Fruit fly (Drosophila melanogaster) whole organism, prepupa: Measurements from ENCODE around the gene CG31636.
A peak's percentile ranks its signal among the peaks of the same experiment; 100 is the strongest.

Source experiments
- Blimp-1 ChIP-seq: fragments of 200-800 bp; sonication (Bioruptor generic); optimal IDR thresholded peaks from 3 replicates; lab custom pipeline; 2017; ENCODE audit warnings: missing biosample characterization, missing genetic modification characterization, mild to moderate bottlenecking, moderate library complexity, missing genetic modification reagents
- CG10631 ChIP-seq: fragments of 200-800 bp; sonication (Bioruptor generic); optimal IDR thresholded peaks from 2 replicates; lab custom pipeline; 2016; ENCODE audit warnings: missing biosample characterization, missing genetic modification characterization
- CG10669 ChIP-seq: fragments of 200-800 bp; sonication (Bioruptor generic); optimal IDR thresholded peaks from 3 replicates; lab custom pipeline; 2018; ENCODE audit warnings: missing biosample characterization, mild to moderate bottlenecking, missing genetic modification characterization, moderate library complexity
- CG11762 ChIP-seq: fragments of 200-800 bp; sonication (Bioruptor generic); optimal IDR thresholded peaks from 3 replicates; lab custom pipeline; 2016; ENCODE audit warnings: missing biosample characterization, missing genetic modification characterization; ENCODE audit not compliant: insufficient read depth
- CG11902 ChIP-seq: fragments of 200-800 bp; sonication (Bioruptor generic); optimal IDR thresholded peaks from 3 replicates; lab custom pipeline; 2016; ENCODE audit warnings: missing biosample characterization, missing genetic modification characterization
- CG15336 ChIP-seq: fragments of 200-800 bp; sonication (Bioruptor generic); IDR thresholded peaks from 2 replicates; pipeline ENCODE4 v1.3.6; 2022; ENCODE audit warnings: missing biosample characterization, missing genetic modification characterization
- CG1621 ChIP-seq: fragments of 200-800 bp; sonication (Bioruptor generic); optimal IDR thresholded peaks from 3 replicates; lab custom pipeline; 2018; ENCODE audit warnings: missing biosample characterization, mild to moderate bottlenecking, missing genetic modification characterization
- CG16779 ChIP-seq: fragments of 200-800 bp; sonication (Bioruptor generic); optimal IDR thresholded peaks from 3 replicates; lab custom pipeline; 2017; ENCODE audit warnings: missing biosample characterization, mild to moderate bottlenecking, missing genetic modification characterization
- CG32006 ChIP-seq: fragments of 200-800 bp; sonication (Bioruptor generic); optimal IDR thresholded peaks from 3 replicates; lab custom pipeline; 2017; ENCODE audit warnings: missing biosample characterization, mild to moderate bottlenecking, missing genetic modification characterization
- CG34406 ChIP-seq: fragments of 200-800 bp; sonication (Bioruptor generic); optimal IDR thresholded peaks from 3 replicates; lab custom pipeline; 2016; ENCODE audit warnings: missing biosample characterization, missing genetic modification characterization
- CG3919 ChIP-seq: fragments of 200-800 bp; sonication (Bioruptor generic); optimal IDR thresholded peaks from 3 replicates; lab custom pipeline; 2016; ENCODE audit warnings: missing biosample characterization, missing genetic modification characterization
- CG4318 ChIP-seq: fragments of 200-800 bp; sonication (Bioruptor generic); optimal IDR thresholded peaks from 3 replicates; lab custom pipeline; 2017; ENCODE audit warnings: missing biosample characterization, mild to moderate bottlenecking, missing genetic modification characterization
- CG6163 ChIP-seq: fragments of 200-800 bp; sonication (Bioruptor generic); IDR thresholded peaks from 3 replicates; pipeline ENCODE4 v1.3.6; 2022; ENCODE audit warnings: missing biosample characterization, missing genetic modification characterization
- CG6792 ChIP-seq: fragments of 200-800 bp; sonication (Bioruptor generic); optimal IDR thresholded peaks from 3 replicates; lab custom pipeline; 2016; ENCODE audit warnings: missing biosample characterization, missing genetic modification characterization
- CG6808 ChIP-seq: fragments of 200-800 bp; sonication (Bioruptor generic); optimal IDR thresholded peaks from 3 replicates; lab custom pipeline; 2017; ENCODE audit warnings: missing biosample characterization, missing genetic modification characterization, mild to moderate bottlenecking, moderate library complexity, missing genetic modification reagents
- CG6854 ChIP-seq: fragments of 200-800 bp; sonication (Bioruptor generic); optimal IDR thresholded peaks from 2 replicates; lab custom pipeline; 2017; ENCODE audit warnings: missing biosample characterization, mild to moderate bottlenecking, missing genetic modification characterization
- CG7368 ChIP-seq: fragments of 200-800 bp; sonication (Bioruptor generic); optimal IDR thresholded peaks from 3 replicates; lab custom pipeline; 2016; ENCODE audit warnings: missing biosample characterization, missing genetic modification characterization
- CG8119 ChIP-seq: fragments of 200-800 bp; sonication (Bioruptor generic); IDR thresholded peaks from 3 replicates; pipeline ENCODE4 v1.3.6; 2022; ENCODE audit warnings: missing biosample characterization, missing genetic modification characterization
- CG8319 ChIP-seq: fragments of 200-800 bp; sonication (Bioruptor generic); optimal IDR thresholded peaks from 3 replicates; lab custom pipeline; 2016; ENCODE audit warnings: missing biosample characterization, missing genetic modification characterization
- Eip75B ChIP-seq: fragments of 200-800 bp; sonication (Bioruptor generic); optimal IDR thresholded peaks from 3 replicates; lab custom pipeline; 2016; ENCODE audit warnings: missing biosample characterization, missing genetic modification characterization
- Eip78C ChIP-seq: fragments of 200-800 bp; sonication (Bioruptor generic); peaks from one replicate; lab custom pipeline; 2016; ENCODE audit warnings: missing biosample characterization, missing genetic modification characterization
- Eip93F ChIP-seq: fragments of 200-800 bp; sonication (Bioruptor generic); optimal IDR thresholded peaks from 2 replicates; lab custom pipeline; 2016; ENCODE audit warnings: missing biosample characterization, mild to moderate bottlenecking, missing genetic modification characterization
- Ets21C ChIP-seq: fragments of 200-800 bp; sonication (Bioruptor generic); optimal IDR thresholded peaks from 3 replicates; lab custom pipeline; 2016; ENCODE audit warnings: missing biosample characterization, missing genetic modification characterization
- Gug ChIP-seq: fragments of 200-800 bp; sonication (Bioruptor generic); IDR thresholded peaks from 2 replicates; pipeline ENCODE4 v1.3.6; 2022; ENCODE audit warnings: missing biosample characterization, missing genetic modification characterization
- Hr38 ChIP-seq: sonication (Bioruptor generic); optimal IDR thresholded peaks from 2 replicates; lab custom pipeline; 2016; ENCODE audit warnings: missing biosample characterization, missing genetic modification characterization
- Hr39 ChIP-seq: fragments of 200-800 bp; sonication (Bioruptor generic); optimal IDR thresholded peaks from 2 replicates; lab custom pipeline; 2016; ENCODE audit warnings: missing biosample characterization, missing genetic modification characterization
- Hr4 ChIP-seq: fragments of 200-800 bp; sonication (Bioruptor generic); optimal IDR thresholded peaks from 3 replicates; lab custom pipeline; 2016; ENCODE audit warnings: missing biosample characterization, missing genetic modification characterization
- Lpt ChIP-seq: fragments of 200-800 bp; sonication (Bioruptor generic); optimal IDR thresholded peaks from 3 replicates; lab custom pipeline; 2016; ENCODE audit warnings: missing biosample characterization, missing genetic modification characterization
- Met ChIP-seq: fragments of 200-800 bp; sonication (Bioruptor generic); optimal IDR thresholded peaks from 3 replicates; lab custom pipeline; 2016; ENCODE audit warnings: missing biosample characterization, missing genetic modification characterization
- OdsH ChIP-seq: fragments of 200-800 bp; sonication (Bioruptor generic); optimal IDR thresholded peaks from 3 replicates; lab custom pipeline; 2016; ENCODE audit warnings: missing biosample characterization, missing genetic modification characterization
- Sox102F ChIP-seq: fragments of 200-800 bp; sonication (Bioruptor generic); optimal IDR thresholded peaks from 2 replicates; lab custom pipeline; 2016; ENCODE audit warnings: missing biosample characterization, mild to moderate bottlenecking, missing genetic modification characterization
- Sox14 ChIP-seq: fragments of 200-800 bp; sonication (Bioruptor generic); optimal IDR thresholded peaks from 3 replicates; lab custom pipeline; 2016; ENCODE audit warnings: missing biosample characterization, missing genetic modification characterization
- achi ChIP-seq: fragments of 200-800 bp; sonication (Bioruptor generic); optimal IDR thresholded peaks from 3 replicates; lab custom pipeline; 2016; ENCODE audit warnings: missing biosample characterization, missing genetic modification characterization
- acj6 ChIP-seq: fragments of 200-800 bp; sonication (Bioruptor generic); optimal IDR thresholded peaks from 3 replicates; lab custom pipeline; 2016; ENCODE audit warnings: missing biosample characterization, missing genetic modification characterization
- eg ChIP-seq: fragments of 200-800 bp; sonication (Bioruptor generic); IDR thresholded peaks from 3 replicates; pipeline ENCODE4 v1.3.6; 2022; ENCODE audit warnings: missing biosample characterization, missing genetic modification characterization
- esn ChIP-seq: fragments of 200-800 bp; sonication (Bioruptor generic); optimal IDR thresholded peaks from 2 replicates; lab custom pipeline; 2016; ENCODE audit warnings: missing biosample characterization, mild to moderate bottlenecking, missing genetic modification characterization, moderate library complexity
- fd85E ChIP-seq: fragments of 200-800 bp; sonication (Bioruptor generic); optimal IDR thresholded peaks from 3 replicates; lab custom pipeline; 2016; ENCODE audit warnings: missing biosample characterization, missing genetic modification characterization
- fkh ChIP-seq: fragments of 200-800 bp; sonication (Bioruptor generic); optimal IDR thresholded peaks from 3 replicates; lab custom pipeline; 2017; ENCODE audit warnings: missing biosample characterization, mild to moderate bottlenecking, missing genetic modification characterization, moderate library complexity
- net ChIP-seq: fragments of 200-800 bp; sonication (Bioruptor generic); optimal IDR thresholded peaks from 3 replicates; lab custom pipeline; 2016; ENCODE audit warnings: missing biosample characterization, missing genetic modification characterization
- pdm3 ChIP-seq: fragments of 200-800 bp; sonication (Bioruptor generic); optimal IDR thresholded peaks from 3 replicates; lab custom pipeline; 2016; ENCODE audit warnings: missing biosample characterization, missing genetic modification characterization
- salr ChIP-seq, 2 experiments: fragments of 200-800 bp; sonication (Bioruptor generic); optimal IDR thresholded peaks; 3 replicates each; lab custom pipeline; 2016 to 2018; ENCODE audit warnings: missing biosample characterization in 2 of 2, missing genetic modification characterization in 2 of 2, mild to moderate bottlenecking in 1 of 2
- ss ChIP-seq, 2 experiments: fragments of 200-800 bp; sonication (Bioruptor generic); optimal IDR thresholded peaks; 2 replicates in 1 of 2; 3 replicates in 1 of 2; lab custom pipeline; 2017 to 2018; ENCODE audit warnings: mild to moderate bottlenecking in 2 of 2, missing biosample characterization in 2 of 2, missing genetic modification characterization in 2 of 2, moderate library complexity in 1 of 2
- svp ChIP-seq: fragments of 200-800 bp; sonication (Bioruptor generic); peaks from one replicate; lab custom pipeline; 2016; ENCODE audit warnings: missing biosample characterization, missing genetic modification characterization

Gene CG31636

dm6 chr2L:6682909-6683308 is 25.0 kb upstream of the CG31636 start:
- TF ChIP-seq Lpt (GFP tag; lab: Kevin White, UChicago) (no peak), fkh (GFP tag; lab: Kevin White, UChicago) (peak; percentile 45)

- TF ChIP-seq achi (GFP tag; lab: Kevin White, UChicago): no peak
- TF ChIP-seq svp (GFP tag; lab: Kevin White, UChicago): no peak
- TF ChIP-seq Lpt (GFP tag; lab: Kevin White, UChicago): no peak
- TF ChIP-seq Hr38 (GFP tag; lab: Kevin White, UChicago): no peak
- TF ChIP-seq ss (GFP tag; optimal IDR thresholded peaks at IDR 0.05; lab: Kevin White, UChicago): no peak
- TF ChIP-seq CG7368 (GFP tag; lab: Kevin White, UChicago): no peak
- no peak for TF ChIP-seq Sox14 (GFP tag; lab: Kevin White, UChicago)
- TF ChIP-seq Hr4: no peak
- TF ChIP-seq OdsH (GFP tag; lab: Kevin White, UChicago): no peak
- no peak for TF ChIP-seq pdm3 (GFP tag; lab: Kevin White, UChicago)
- TF ChIP-seq CG1621: no peak
- no peak for TF ChIP-seq CG8319 (GFP tag; lab: Kevin White, UChicago)
- TF ChIP-seq CG15336: no peak
These were observed 19.5 kb upstream of the CG31636 start, which contains the start of gene Nse1 for dm6 chr2L:6677453-6677852. TSS of gene Nse1 (minus strand) at chr2L:6677625.

DNA sequence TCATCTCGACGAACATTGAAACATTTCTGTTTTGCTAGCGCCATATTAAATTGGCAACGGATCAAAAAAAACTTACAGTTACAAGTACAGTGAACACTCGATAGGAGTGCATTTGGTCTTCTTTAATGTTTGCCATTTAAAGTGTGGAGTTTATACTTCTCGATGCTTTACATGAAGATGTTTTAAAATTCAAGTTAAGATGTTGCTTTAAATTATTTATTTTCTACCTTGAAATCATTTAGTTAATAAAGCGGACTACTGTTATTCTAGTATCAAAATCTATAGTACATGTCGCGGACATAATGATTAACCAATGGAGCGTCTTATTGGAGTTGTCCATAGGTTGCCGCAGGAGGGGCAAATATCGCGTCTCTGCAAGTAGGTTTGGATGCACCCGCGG is 18.6 kb upstream of the CG31636 start, which contains the start of gene cort:
Gene cort, minus strand, starts transcription at position 101 of the 400 bp plus-strand sequence.
- no peak for TF ChIP-seq Hr39 (GFP tag; lab: Kevin White, UChicago)
- no peak for TF ChIP-seq CG32006 (GFP tag; lab: Kevin White, UChicago)

- TF ChIP-seq CG3919 (GFP tag; lab: Kevin White, UChicago) (no peak), CG6792 (GFP tag; lab: Kevin White, UChicago) (peak; percentile 65), esn (GFP tag; lab: Kevin White, UChicago) (peak; percentile 78), Ets21C (GFP tag; lab: Kevin White, UChicago) (peak; percentile 45), CG1621 (peak; percentile 23), CG10669 (GFP tag; lab: Kevin White, UChicago) (no peak), Sox102F (no peak), Eip78C (GFP tag; lab: Kevin White, UChicago) (peak; percentile 93), CG10631 (no peak), CG6808 (GFP tag; lab: Kevin White, UChicago) (no peak), Hr4 (peak; percentile 88), CG7368 (GFP tag; lab: Kevin White, UChicago) (no peak), acj6 (GFP tag; lab: Kevin White, UChicago) (peak; percentile 78), Eip93F (GFP tag; lab: Kevin White, UChicago) (no peak), CG16779 (no peak), CG34406 (GFP tag; lab: Kevin White, UChicago) (no peak), achi (GFP tag; lab: Kevin White, UChicago) (no peak), Sox14 (GFP tag; lab: Kevin White, UChicago) (peak; percentile 85), CG11902 (GFP tag; lab: Kevin White, UChicago) (no peak), CG8319 (GFP tag; lab: Kevin White, UChicago) (peak; percentile 49), Eip75B (no peak), eg (GFP tag; lab: Robert Waterston, UW) (peak; percentile 82), CG6163 (GFP tag; lab: Robert Waterston, UW) (no peak; the same call in 2 of the 3 replicates), CG4318 (GFP tag; lab: Kevin White, UChicago) (no peak), Hr38 (GFP tag; lab: Kevin White, UChicago) (no peak), salr (GFP tag; optimal IDR thresholded peaks at IDR 0.05; lab: Kevin White, UChicago) (no peak), CG11762 (GFP tag; lab: Kevin White, UChicago) (peak; percentile 60), CG6854 (GFP tag; lab: Kevin White, UChicago) (peak; percentile 73), CG8119 (GFP tag; lab: Robert Waterston, UW) (peak; percentile 73), Gug (GFP tag; lab: Robert Waterston, UW) (peak; percentile 71), Met (no peak), Blimp-1 (GFP tag; lab: Kevin White, UChicago) (peak; percentile 20), Hr39 (GFP tag; lab: Kevin White, UChicago) (no peak), svp (GFP tag; lab: Kevin White, UChicago) (no peak), net (no peak), pdm3 (GFP tag; lab: Kevin White, UChicago) (no peak), fd85E (GFP tag; lab: Kevin White, UChicago) (peak; percentile 16)
These were observed 15.5 kb upstream of the CG31636 start, which contains the start of gene Spn27A for dm6 chr2L:6673211-6674012. TSS of gene Spn27A (minus strand) at chr2L:6673347.
